Worm (Caenorhabditis elegans) whole organism, midembryonic: ENCODE measurements around the gene T21D12.11.

Experiments used
- med-1 ChIP-seq: sonication (generic microtip); optimal IDR thresholded peaks from 2 replicates; lab custom pipeline; 2017; ENCODE audit warnings: missing genetic modification characterization, mild to moderate bottlenecking, missing compliant biosample characterization, antibody characterized with exemption, missing genetic modification reagents; ENCODE audit not compliant: insufficient read depth
- ztf-29 ChIP-seq: fragments of 200-800 bp; sonication (Bioruptor generic); IDR thresholded peaks from 2 replicates; pipeline ENCODE4 v1.3.6; 2022; ENCODE audit warnings: missing genetic modification reagents, missing genetic modification characterization, missing compliant biosample characterization

- TF ChIP-seq med-1 (GFP tag; lab: Kevin White, UChicago) (no peak), ztf-29 (GFP tag; lab: Robert Waterston, UW) (no peak)
Observed at ce11 chrIV:294737-295136, 25.5 kb downstream of the T21D12.11 start.
